Fruit fly (Drosophila melanogaster) whole organism, embryonic: Measurements from ENCODE around the gene ebo.

Source experiments
- Adf1 ChIP-seq: fragments of 200-800 bp; sonication (Bioruptor generic); IDR thresholded peaks from 2 replicates; pipeline ENCODE4 v1.3.6; 2022; ENCODE audit warnings: missing biosample characterization, missing genetic modification characterization
- BtbVII ChIP-seq: fragments of 200-800 bp; sonication (Bioruptor generic); optimal IDR thresholded peaks from 3 replicates; lab custom pipeline; 2017; ENCODE audit warnings: missing biosample characterization, mild to moderate bottlenecking, missing genetic modification characterization
- CG10366 ChIP-seq: fragments of 200-800 bp; sonication (Bioruptor generic); IDR thresholded peaks from 2 replicates; pipeline ENCODE4 v1.3.6; 2022; ENCODE audit warnings: missing biosample characterization, missing genetic modification characterization
- CG11504 ChIP-seq: fragments of 200-800 bp; sonication (Bioruptor generic); optimal IDR thresholded peaks from 3 replicates; lab custom pipeline; 2019; ENCODE audit warnings: missing biosample characterization, mild to moderate bottlenecking, missing genetic modification characterization, moderate library complexity
- CG13775 ChIP-seq: fragments of 200-800 bp; sonication (Bioruptor generic); optimal IDR thresholded peaks from 3 replicates; lab custom pipeline; 2017; ENCODE audit warnings: missing biosample characterization, mild to moderate bottlenecking, missing genetic modification characterization
- CG14667 ChIP-seq: fragments of 200-800 bp; sonication (Bioruptor generic); IDR thresholded peaks from 2 replicates; pipeline ENCODE4 v1.3.6; 2022; ENCODE audit warnings: missing biosample characterization, missing genetic modification characterization
- CG15696 ChIP-seq: fragments of 200-800 bp; sonication (Bioruptor generic); optimal IDR thresholded peaks from 2 replicates; lab custom pipeline; 2019; ENCODE audit warnings: missing biosample characterization, mild to moderate bottlenecking, missing genetic modification characterization, moderate library complexity
- CG1602 ChIP-seq: fragments of 200-800 bp; sonication (Bioruptor generic); optimal IDR thresholded peaks from 3 replicates; lab custom pipeline; 2016; ENCODE audit warnings: missing biosample characterization, missing genetic modification characterization
- CG18262 ChIP-seq: fragments of 200-800 bp; optimal IDR thresholded peaks from 3 replicates; lab custom pipeline; 2019; ENCODE audit warnings: missing biosample characterization, mild to moderate bottlenecking, missing genetic modification characterization, moderate library complexity
- CG18764 ChIP-seq: fragments of 200-800 bp; sonication (Bioruptor generic); optimal IDR thresholded peaks from 3 replicates; lab custom pipeline; 2016; ENCODE audit warnings: missing biosample characterization, missing genetic modification characterization
- CG2678 ChIP-seq: fragments of 200-800 bp; sonication (Bioruptor generic); optimal IDR thresholded peaks from 3 replicates; lab custom pipeline; 2019; ENCODE audit warnings: missing biosample characterization, mild to moderate bottlenecking, missing genetic modification characterization, moderate library complexity
- CG4854 ChIP-seq: fragments of 200-800 bp; sonication (Bioruptor generic); optimal IDR thresholded peaks from 2 replicates; lab custom pipeline; 2016; ENCODE audit warnings: missing biosample characterization, missing genetic modification characterization, inconsistent platforms
- CG9437 ChIP-seq: fragments of 200-800 bp; sonication (Bioruptor generic); optimal IDR thresholded peaks from 2 replicates; lab custom pipeline; 2018; ENCODE audit warnings: missing biosample characterization, mild to moderate bottlenecking, missing genetic modification characterization
- CG9797 ChIP-seq: fragments of 200-800 bp; sonication (Bioruptor generic); optimal IDR thresholded peaks from 3 replicates; lab custom pipeline; 2018; ENCODE audit warnings: missing biosample characterization, mild to moderate bottlenecking, missing genetic modification characterization
- CrebB ChIP-seq: fragments of 200-800 bp; sonication (Bioruptor generic); optimal IDR thresholded peaks from 3 replicates; lab custom pipeline; 2018; ENCODE audit warnings: missing biosample characterization, mild to moderate bottlenecking, missing genetic modification characterization
- D19B ChIP-seq: fragments of 200-800 bp; sonication (Bioruptor generic); optimal IDR thresholded peaks from 2 replicates; lab custom pipeline; 2017; ENCODE audit warnings: missing biosample characterization, mild to moderate bottlenecking, missing genetic modification characterization
- HLH4C ChIP-seq: fragments of 200-800 bp; sonication (Bioruptor generic); IDR thresholded peaks from 3 replicates; pipeline ENCODE4 v1.3.6; 2022; ENCODE audit warnings: missing biosample characterization, missing genetic modification characterization; ENCODE audit not compliant: partially characterized antibody
- Kr ChIP-seq: fragments of 200-800 bp; sonication (Bioruptor generic); optimal IDR thresholded peaks from 2 replicates; lab custom pipeline; 2017; ENCODE audit warnings: missing biosample characterization, mild to moderate bottlenecking, missing genetic modification characterization
- Lim3 ChIP-seq: fragments of 200-800 bp; sonication (Bioruptor generic); IDR thresholded peaks from 2 replicates; pipeline ENCODE4 v1.3.6; 2022; ENCODE audit warnings: missing biosample characterization, missing genetic modification characterization
- MBD-R2 ChIP-seq: fragments of 200-800 bp; sonication (Bioruptor generic); IDR thresholded peaks from 2 replicates; pipeline ENCODE4 v1.3.6; 2022; ENCODE audit warnings: missing biosample characterization, missing genetic modification characterization
- MTF-1 ChIP-seq: fragments of 200-800 bp; sonication (Bioruptor generic); optimal IDR thresholded peaks from 2 replicates; lab custom pipeline; 2018; ENCODE audit warnings: missing biosample characterization, mild to moderate bottlenecking, missing genetic modification characterization, borderline replicate concordance
- Optix ChIP-seq: fragments of 200-800 bp; sonication (Bioruptor generic); IDR thresholded peaks from 3 replicates; pipeline ENCODE4 v1.3.6; 2022; ENCODE audit warnings: missing biosample characterization, missing genetic modification characterization
- Poxn ChIP-seq: fragments of 200-800 bp; sonication (Bioruptor generic); IDR thresholded peaks from 2 replicates; pipeline ENCODE4 v1.3.6; 2022; ENCODE audit warnings: missing biosample characterization, missing genetic modification characterization
- Ravus ChIP-seq: fragments of 200-800 bp; sonication (Bioruptor generic); IDR thresholded peaks from 2 replicates; pipeline ENCODE4 v1.3.6; 2022; ENCODE audit warnings: missing biosample characterization, missing genetic modification characterization
- Sry-β ChIP-seq: fragments of 200-800 bp; sonication (Bioruptor generic); optimal IDR thresholded peaks from 2 replicates; lab custom pipeline; 2018; ENCODE audit warnings: missing biosample characterization, mild to moderate bottlenecking, missing genetic modification characterization, moderate library complexity
- Ssrp ChIP-seq: fragments of 200-800 bp; sonication (Bioruptor generic); optimal IDR thresholded peaks from 2 replicates; lab custom pipeline; 2018; ENCODE audit warnings: missing biosample characterization, mild to moderate bottlenecking, missing genetic modification characterization, moderate library complexity
- Vsx1 ChIP-seq: fragments of 200-800 bp; sonication (Bioruptor generic); optimal IDR thresholded peaks from 2 replicates; lab custom pipeline; 2017; ENCODE audit warnings: missing biosample characterization, mild to moderate bottlenecking, missing genetic modification characterization, missing genetic modification reagents
- bcd ChIP-seq: fragments of 200-800 bp; sonication (Bioruptor generic); optimal IDR thresholded peaks from 2 replicates; lab custom pipeline; 2017; ENCODE audit warnings: missing biosample characterization, mild to moderate bottlenecking, missing genetic modification characterization
- bigmax ChIP-seq: fragments of 200-800 bp; sonication (Bioruptor generic); optimal IDR thresholded peaks from 2 replicates; lab custom pipeline; 2018; ENCODE audit warnings: missing biosample characterization, mild to moderate bottlenecking, missing genetic modification characterization
- cas ChIP-seq: fragments of 200-800 bp; sonication (Bioruptor generic); IDR thresholded peaks from 2 replicates; pipeline ENCODE4 v1.3.6; 2022; ENCODE audit warnings: missing biosample characterization, missing genetic modification characterization
- caup ChIP-seq: fragments of 200-800 bp; sonication (Bioruptor generic); optimal IDR thresholded peaks from 3 replicates; lab custom pipeline; 2017; ENCODE audit warnings: missing biosample characterization, mild to moderate bottlenecking, missing genetic modification characterization, moderate library complexity; ENCODE audit not compliant: severe bottlenecking
- chif ChIP-seq, 2 experiments: fragments of 200-800 bp; sonication (Bioruptor generic); optimal IDR thresholded peaks; 3 replicates each; lab custom pipeline; 2016; ENCODE audit warnings: missing biosample characterization in 2 of 2, missing genetic modification characterization in 2 of 2
- chm ChIP-seq: fragments of 200-800 bp; sonication (Bioruptor generic); IDR thresholded peaks from 2 replicates; pipeline ENCODE4 v1.3.6; 2022; ENCODE audit warnings: missing biosample characterization, missing genetic modification characterization
- dmrt99B ChIP-seq: fragments of 200-800 bp; sonication (Bioruptor generic); optimal IDR thresholded peaks from 2 replicates; lab custom pipeline; 2018; ENCODE audit warnings: missing biosample characterization, mild to moderate bottlenecking, missing genetic modification characterization, moderate library complexity
- dysf ChIP-seq: fragments of 200-800 bp; sonication (Bioruptor generic); IDR thresholded peaks from 3 replicates; pipeline ENCODE4 v1.3.6; 2022; ENCODE audit warnings: missing biosample characterization, missing genetic modification characterization
- hbn ChIP-seq: fragments of 200-800 bp; sonication (Bioruptor generic); IDR thresholded peaks from 2 replicates; pipeline ENCODE4 v1.3.6; 2022; ENCODE audit warnings: missing biosample characterization, missing genetic modification characterization; ENCODE audit not compliant: partially characterized antibody
- mirr ChIP-seq: fragments of 200-800 bp; sonication (Bioruptor generic); optimal IDR thresholded peaks from 3 replicates; lab custom pipeline; 2018; ENCODE audit warnings: missing biosample characterization, mild to moderate bottlenecking, missing genetic modification characterization
- pan ChIP-seq, 4 experiments: fragments of >200 bp in 3 of 4; fragments of 200-800 bp in 1 of 4; sonication (Bioruptor generic) in 1 of 4; optimal IDR thresholded peaks in 3 of 4; IDR thresholded peaks in 1 of 4; 2 replicates each; pipeline versions ENCODE4 v1.3.6 to Lab custom; 2017 to 2022; ENCODE audit warnings: missing biosample characterization in 2 of 4, missing genetic modification characterization in 2 of 4, mixed read lengths in 1 of 4
- pfk ChIP-seq: fragments of 200-800 bp; sonication (Bioruptor generic); optimal IDR thresholded peaks from 2 replicates; lab custom pipeline; 2018; ENCODE audit warnings: missing biosample characterization, mild to moderate bottlenecking, missing genetic modification characterization, moderate library complexity
- pum ChIP-seq: fragments of 200-800 bp; sonication (Bioruptor generic); optimal IDR thresholded peaks from 2 replicates; lab custom pipeline; 2016; ENCODE audit warnings: missing biosample characterization, missing genetic modification characterization
- pzg ChIP-seq: fragments of 200-800 bp; sonication (Bioruptor generic); optimal IDR thresholded peaks from 3 replicates; lab custom pipeline; 2018; ENCODE audit warnings: missing biosample characterization, mild to moderate bottlenecking, missing genetic modification characterization, moderate library complexity
- rib ChIP-seq: fragments of 200-800 bp; sonication (Bioruptor generic); IDR thresholded peaks from 2 replicates; pipeline ENCODE4 v1.3.6; 2022; ENCODE audit warnings: missing biosample characterization, missing genetic modification characterization
- sim ChIP-seq: fragments of 200-800 bp; sonication (Bioruptor generic); IDR thresholded peaks from 2 replicates; pipeline ENCODE4 v1.3.6; 2022; ENCODE audit warnings: missing biosample characterization, missing genetic modification characterization
- sisA ChIP-seq: fragments of 200-800 bp; sonication (Bioruptor generic); IDR thresholded peaks from 2 replicates; pipeline ENCODE4 v1.3.6; 2022; ENCODE audit warnings: missing biosample characterization, missing genetic modification characterization
- stwl ChIP-seq: fragments of 200-800 bp; sonication (Bioruptor generic); optimal IDR thresholded peaks from 3 replicates; lab custom pipeline; 2018; ENCODE audit warnings: missing biosample characterization, mild to moderate bottlenecking, missing genetic modification characterization, moderate library complexity
- sug ChIP-seq: fragments of 200-800 bp; optimal IDR thresholded peaks from 2 replicates; lab custom pipeline; 2019; ENCODE audit warnings: missing biosample characterization, mild to moderate bottlenecking, missing genetic modification characterization, moderate library complexity
- ttk ChIP-seq: fragments of 200-800 bp; sonication (Bioruptor generic); IDR thresholded peaks from 2 replicates; pipeline ENCODE4 v2.1.2; 2022; ENCODE audit warnings: missing biosample characterization, missing genetic modification characterization
- tup ChIP-seq: fragments of 200-800 bp; sonication (Bioruptor generic); optimal IDR thresholded peaks from 2 replicates; lab custom pipeline; 2016; ENCODE audit warnings: missing biosample characterization, mild to moderate bottlenecking, missing genetic modification characterization, moderate library complexity

ebo gene

dm6 chrX:522357-523043 lies 46.1 kb upstream of the ebo start (continued):
- no peak for TF ChIP-seq sim (GFP tag; lab: Robert Waterston, UW)
- peak; percentile 92 for TF ChIP-seq chm (GFP tag; lab: Robert Waterston, UW)
- TF ChIP-seq CrebB (tag; lab: Kevin White, UChicago) = peak; percentile 79
- TF ChIP-seq Ssrp (tag; lab: Kevin White, UChicago) = peak; percentile 26
- peak; percentile 74 to 78 for TF ChIP-seq chif (GFP tag; optimal IDR thresholded peaks at IDR 0.05; lab: Kevin White, UChicago)
- TF ChIP-seq CG1602 (GFP tag; lab: Kevin White, UChicago) = peak; percentile 52
- peak; percentile 74 for TF ChIP-seq CG11504 (tag; lab: Kevin White, UChicago)
- TF ChIP-seq CG15696 (tag; lab: Kevin White, UChicago) = peak; percentile 68
- peak; percentile 56 for TF ChIP-seq CG4854 (GFP tag; lab: Kevin White, UChicago)
- TF ChIP-seq ttk (GFP tag; lab: Robert Waterston, UW) = peak; percentile 77
- peak; percentile 74 for TF ChIP-seq bcd
- peak; percentile 78 for TF ChIP-seq CG14667 (GFP tag; lab: Robert Waterston, UW)
- TF ChIP-seq Adf1 (GFP tag; lab: Robert Waterston, UW) = peak; percentile 44; the same call in 1 of the 2 replicates
- peak; percentile 24; the same call in 1 of the 2 replicates for TF ChIP-seq Ravus (GFP tag; lab: Robert Waterston, UW)
- TF ChIP-seq sug = peak; percentile 84
- TF ChIP-seq pum (GFP tag; lab: Kevin White, UChicago) = peak; percentile 85
- TF ChIP-seq tup (GFP tag; lab: Kevin White, UChicago) = peak; percentile 60
- TF ChIP-seq pfk (GFP tag; lab: Kevin White, UChicago) = peak; percentile 61
- peak; percentile 92 for TF ChIP-seq rib (GFP tag; lab: Robert Waterston, UW)
- TF ChIP-seq Kr (GFP tag; lab: Kevin White, UChicago) = peak; percentile 10
- TF ChIP-seq CG9437 (GFP tag; lab: Kevin White, UChicago) = no peak
- peak; percentile 84 for TF ChIP-seq cas (GFP tag; lab: Robert Waterston, UW)
- peak; percentile 79 for TF ChIP-seq CG2678 (tag; lab: Kevin White, UChicago)
- peak; percentile 40 for TF ChIP-seq CG13775
- TF ChIP-seq pan (optimal IDR thresholded peaks at IDR 0.05; lab: Kevin White, UChicago) = no peak
- peak in 1 of 2 experiments; percentile 89 for TF ChIP-seq pan (GFP tag; optimal IDR thresholded peaks at IDR 0.05 in 1 of 2, IDR thresholded peaks at IDR 0.05 in 1 of 2)
- no peak for TF ChIP-seq stwl (tag; lab: Kevin White, UChicago)
- no peak for TF ChIP-seq D19B (GFP tag; lab: Kevin White, UChicago)
- TF ChIP-seq dysf (GFP tag; lab: Robert Waterston, UW) = peak; percentile 88
- no peak for TF ChIP-seq Lim3 (GFP tag; lab: Robert Waterston, UW)
- no peak for TF ChIP-seq HLH4C (GFP tag; lab: Robert Waterston, UW)
- TF ChIP-seq hbn (GFP tag; lab: Robert Waterston, UW) = no peak
- TF ChIP-seq CG18764 (GFP tag; lab: Kevin White, UChicago) = peak; percentile 66
- TF ChIP-seq Sry-β (GFP tag; lab: Kevin White, UChicago) = no peak
- TF ChIP-seq sisA (GFP tag; lab: Robert Waterston, UW) = peak; percentile 85
- peak; percentile 95 for TF ChIP-seq mirr
- peak; percentile 71 for TF ChIP-seq MTF-1
- no peak for TF ChIP-seq Poxn
- TF ChIP-seq caup = peak; percentile 88
- peak; percentile 69 for TF ChIP-seq MBD-R2 (GFP tag; lab: Robert Waterston, UW)
- TF ChIP-seq BtbVII (GFP tag; lab: Kevin White, UChicago) = peak; percentile 42
- TF ChIP-seq bigmax (GFP tag; lab: Kevin White, UChicago) = peak; percentile 22
- TF ChIP-seq Optix (GFP tag; lab: Robert Waterston, UW) = peak; percentile 75
- TF ChIP-seq CG10366 = peak; percentile 84
- peak; percentile 25 for TF ChIP-seq pzg (GFP tag; lab: Kevin White, UChicago)
- TF ChIP-seq dmrt99B (tag; lab: Kevin White, UChicago) = peak; percentile 66
- TF ChIP-seq Vsx1 (GFP tag; lab: Kevin White, UChicago) = peak; percentile 32
- no peak for TF ChIP-seq CG9797 (GFP tag; lab: Kevin White, UChicago)
- TF ChIP-seq CG18262 = peak; percentile 50
